Fruit fly (Drosophila melanogaster): ENCODE results near the gene CG8675.

DNA sequence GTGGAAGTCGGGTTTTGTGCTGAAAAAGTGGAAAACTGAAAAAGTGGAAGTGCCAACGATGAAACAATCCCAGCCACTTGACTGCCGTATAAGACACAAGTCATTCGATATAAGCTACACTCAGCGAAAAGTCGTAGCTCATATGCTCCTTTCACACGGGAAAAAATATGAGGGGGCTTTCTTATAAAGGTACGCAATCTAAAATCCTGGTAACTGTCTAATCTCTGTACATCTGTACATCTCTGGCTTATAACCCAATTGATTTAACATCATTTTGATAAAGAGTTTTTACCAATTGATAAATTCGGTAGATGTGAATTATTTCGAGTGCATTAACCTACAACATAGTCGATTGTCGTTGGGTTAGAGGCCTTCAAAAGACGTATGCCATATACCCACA lies 25.5 kb upstream of the CG8675 start:
- no peak for TF ChIP-seq psq (optimal IDR thresholded peaks at IDR 0.05)
- TF ChIP-seq usp (GFP tag; optimal IDR thresholded peaks at IDR 0.05): no peak
- TF ChIP-seq pan (optimal IDR thresholded peaks at IDR 0.05): no peak
